Fruit fly (Drosophila melanogaster): ENCODE measurements around the gene CG17028.

dm6 chr3L:16011319-16012210, 33.2 kb downstream of the CG17028 start, which contains the start of gene mib1:
- TF ChIP-seq Myc (optimal IDR thresholded peaks at IDR 0.05): no peak
- no peak for TF ChIP-seq Sin3A (optimal IDR thresholded peaks at IDR 0.05)
- no peak for TF ChIP-seq psq (optimal IDR thresholded peaks at IDR 0.05)
- no peak for TF ChIP-seq ttk (optimal IDR thresholded peaks at IDR 0.05)
- TF ChIP-seq insv (optimal IDR thresholded peaks at IDR 0.05): no peak
